Worm (Caenorhabditis elegans) whole organism, late embryonic: ENCODE data around the gene vha-1.

Source experiments
- K09A11.1 ChIP-seq: sonication (generic microtip); optimal IDR thresholded peaks from 2 replicates; lab custom pipeline; 2017; ENCODE audit warnings: antibody characterized with exemption, mild to moderate bottlenecking, missing genetic modification characterization, missing compliant biosample characterization; ENCODE audit not compliant: insufficient read depth
- Y22D7AL.16 ChIP-seq: sonication (generic microtip); optimal IDR thresholded peaks from 2 replicates; lab custom pipeline; 2016; ENCODE audit warnings: missing genetic modification characterization, missing compliant biosample characterization
- ama-1 ChIP-seq: fragments of 150-350 bp; optimal IDR thresholded peaks from 2 replicates; lab custom pipeline; 2014
- ceh-9 ChIP-seq: sonication (generic microtip); optimal IDR thresholded peaks from 2 replicates; lab custom pipeline; 2016; ENCODE audit warnings: mild to moderate bottlenecking, missing genetic modification characterization, inconsistent platforms, missing compliant biosample characterization
- dve-1 ChIP-seq: sonication (generic microtip); optimal IDR thresholded peaks from 2 replicates; lab custom pipeline; 2017; ENCODE audit warnings: antibody characterized with exemption, mild to moderate bottlenecking, missing genetic modification characterization, missing compliant biosample characterization
- eyg-1 ChIP-seq: sonication (generic microtip); optimal IDR thresholded peaks from 2 replicates; lab custom pipeline; 2016; ENCODE audit warnings: missing genotype, missing genetic modification characterization, missing compliant biosample characterization
- fkh-10 ChIP-seq: fragments of 150-350 bp; optimal IDR thresholded peaks from 2 replicates; lab custom pipeline; 2014; ENCODE audit warnings: missing biosample characterization, missing genetic modification reagents, missing genetic modification characterization
- lin-11 ChIP-seq: fragments of 200-800 bp; sonication (Bioruptor generic); optimal IDR thresholded peaks from 2 replicates; lab custom pipeline; 2018; ENCODE audit warnings: mild to moderate bottlenecking, missing genetic modification characterization, missing compliant biosample characterization
- nfya-1 ChIP-seq: sonication (generic microtip); optimal IDR thresholded peaks from 2 replicates; lab custom pipeline; 2017; ENCODE audit warnings: missing genetic modification characterization, mild to moderate bottlenecking, missing compliant biosample characterization, antibody characterized with exemption, moderate library complexity
- pat-9 ChIP-seq: fragments of 200-800 bp; sonication (Bioruptor generic); optimal IDR thresholded peaks from 2 replicates; lab custom pipeline; 2018; ENCODE audit warnings: mild to moderate bottlenecking, missing genetic modification characterization, moderate library complexity, missing compliant biosample characterization
- ttx-3 ChIP-seq: sonication (generic microtip); optimal IDR thresholded peaks from 2 replicates; lab custom pipeline; 2016; ENCODE audit warnings: missing genetic modification reagents, missing genetic modification characterization, missing compliant biosample characterization

- TF ChIP-seq nfya-1 (tag; lab: Kevin White, UChicago) = no peak
- no peak for TF ChIP-seq Y22D7AL.16 (tag; lab: Kevin White, UChicago)
- no peak for TF ChIP-seq dve-1
- TF ChIP-seq K09A11.1 (tag; lab: Kevin White, UChicago) = no peak
- no peak for TF ChIP-seq ttx-3 (tag; lab: Kevin White, UChicago)
- no peak for TF ChIP-seq eyg-1 (tag; lab: Kevin White, UChicago)
- TF ChIP-seq ceh-9 (tag; lab: Kevin White, UChicago) = no peak
- no peak for TF ChIP-seq pat-9 (tag; lab: Kevin White, UChicago)
- TF ChIP-seq ama-1 = no peak
- TF ChIP-seq lin-11 = no peak
- TF ChIP-seq fkh-10 (GFP tag; lab: Kevin White, UChicago) = no peak
Observed at ce11 chrIII:9817894-9818293, 36.8 kb downstream of the vha-1 start.
